Worm (Caenorhabditis elegans): ENCODE measurements around the gene F53F8.5.

DNA sequence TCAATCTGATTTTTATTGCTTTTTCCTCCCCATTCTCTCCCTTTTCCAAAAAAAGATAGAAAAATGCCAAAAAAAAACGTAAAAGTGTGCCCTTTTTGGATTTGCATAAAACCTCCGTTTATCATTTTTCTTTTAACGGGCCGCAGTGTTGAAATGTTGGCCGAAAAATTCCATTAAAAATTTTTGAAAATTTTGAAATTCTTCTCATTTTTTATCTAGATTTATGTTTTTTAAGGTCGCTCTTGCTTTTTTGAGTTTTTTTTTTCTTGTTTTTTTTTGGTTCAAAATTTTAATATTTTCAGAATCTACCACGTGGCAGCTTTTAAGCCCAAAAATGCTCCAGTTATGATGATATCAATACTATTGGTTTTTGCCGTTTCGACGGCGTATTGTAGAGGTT, 49.5 kb downstream of the F53F8.5 start, which contains the start of gene mnr-1:
- TF ChIP-seq lir-3 (tag; optimal IDR thresholded peaks at IDR 0.05) (no peak), mep-1 (tag; optimal IDR thresholded peaks at IDR 0.05) (no peak), nhr-237 (tag; optimal IDR thresholded peaks at IDR 0.05) (no peak), nhr-25 (tag; optimal IDR thresholded peaks at IDR 0.05; ENCODE audit: borderline replicate concordance, insufficient read depth) (no peak), unc-62 (GFP tag; optimal IDR thresholded peaks at IDR 0.05 in 1 of 2) (no peak), unc-62 (tag; optimal IDR thresholded peaks at IDR 0.05) (no peak), lin-13 (GFP tag; optimal IDR thresholded peaks at IDR 0.05) (no peak), zag-1 (tag; optimal IDR thresholded peaks at IDR 0.05) (no peak), ama-1 (optimal IDR thresholded peaks at IDR 0.05) (no peak), F10B5.3 (tag; optimal IDR thresholded peaks at IDR 0.05) (no peak), mdl-1 (tag; optimal IDR thresholded peaks at IDR 0.05) (no peak), zfp-2 (tag; optimal IDR thresholded peaks at IDR 0.05) (no peak)

Data from whole organism, L4 larva.